Worm (Caenorhabditis elegans) whole organism, L3 larva: ENCODE data around the gene bmk-1.

Experiments
- aly-2 ChIP-seq: fragments of 150-350 bp; optimal IDR thresholded peaks from 2 replicates; lab custom pipeline; 2014; ENCODE audit warnings: missing biosample characterization, missing genetic modification characterization
- ama-1 ChIP-seq: fragments of 150-350 bp; optimal IDR thresholded peaks from 2 replicates; lab custom pipeline; 2018
- ceh-16 ChIP-seq: sonication (generic microtip); optimal IDR thresholded peaks from 2 replicates; lab custom pipeline; 2017; ENCODE audit warnings: missing biosample characterization, missing genetic modification characterization
- hmg-11 ChIP-seq: sonication (generic microtip); optimal IDR thresholded peaks from 2 replicates; lab custom pipeline; 2016; ENCODE audit warnings: missing genetic modification characterization, missing compliant biosample characterization
- lin-39 ChIP-seq: fragments of 150-350 bp; optimal IDR thresholded peaks from 2 replicates; lab custom pipeline; 2018; ENCODE audit warnings: missing biosample characterization, missing genetic modification reagents, missing genetic modification characterization
- nhr-11 ChIP-seq: fragments of 150-350 bp; optimal IDR thresholded peaks from 2 replicates; lab custom pipeline; 2014; ENCODE audit warnings: missing biosample characterization, missing genetic modification characterization
- nhr-237 ChIP-seq: fragments of 150-350 bp; optimal IDR thresholded peaks from 2 replicates; lab custom pipeline; 2014; ENCODE audit warnings: missing biosample characterization, missing genetic modification characterization
- zag-1 ChIP-seq: fragments of 150-350 bp; optimal IDR thresholded peaks from 2 replicates; lab custom pipeline; 2014; ENCODE audit warnings: missing biosample characterization, missing genetic modification characterization
- ztf-4 ChIP-seq: fragments of 150-350 bp; optimal IDR thresholded peaks from 2 replicates; lab custom pipeline; 2014; ENCODE audit warnings: missing biosample characterization, missing genetic modification characterization

- TF ChIP-seq zag-1 (tag; lab: Kevin White, UChicago), result no peak
- TF ChIP-seq lin-39 (tag; lab: Kevin White, UChicago), result no peak
- TF ChIP-seq ama-1 (lab: Kevin White, UChicago), result no peak
- TF ChIP-seq nhr-237, result no peak
- TF ChIP-seq nhr-11, result no peak
- TF ChIP-seq ztf-4, result no peak
- no peak for TF ChIP-seq ceh-16 (tag; lab: Kevin White, UChicago)
- TF ChIP-seq hmg-11 (tag; lab: Kevin White, UChicago), result no peak
- TF ChIP-seq aly-2, result no peak
Measured at ce11 chrV:14433584-14433983, 23.2 kb downstream of the bmk-1 start.
